Worm (Caenorhabditis elegans): Measurements from ENCODE around the gene cyp-25A1.

The cyp-25A1 gene

DNA sequence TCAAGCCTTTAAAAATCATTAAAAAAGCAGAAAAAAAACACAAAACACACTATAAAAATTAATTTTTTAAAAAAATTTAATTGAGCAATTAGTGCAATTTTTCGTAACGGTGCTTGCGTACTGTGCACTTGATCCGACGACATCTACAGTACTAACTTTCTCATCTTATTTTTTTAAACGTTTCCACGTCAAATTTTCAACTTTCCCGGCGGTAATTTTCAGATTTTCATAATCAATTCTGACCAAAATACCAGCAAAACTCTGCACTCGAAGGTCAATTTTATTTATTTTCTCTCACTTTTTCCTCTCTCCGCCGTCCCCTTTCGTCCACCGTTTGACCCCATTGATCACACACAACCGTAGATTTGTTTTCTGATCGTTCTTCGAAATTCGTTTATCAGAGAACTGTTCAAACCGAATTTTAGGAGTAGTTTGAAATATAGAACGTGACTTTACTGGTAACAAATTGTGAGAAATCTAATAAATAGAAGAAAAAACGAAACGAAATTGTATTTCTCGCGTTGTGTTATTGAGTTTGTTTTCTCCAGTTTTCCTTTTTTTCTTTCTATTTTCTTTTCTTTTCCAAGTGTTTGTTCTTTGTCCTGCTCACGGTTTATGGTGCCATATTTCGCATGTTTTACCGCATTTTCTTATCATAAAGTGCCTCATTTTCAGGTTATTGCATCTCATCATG is 31.6 kb downstream of the cyp-25A1 start, which contains the start of gene acs-19:
Gene acs-19 (plus strand): TSS at position 676 of the 694 bp plus-strand sequence.
- TF ChIP-seq nhr-21 (tag; optimal IDR thresholded peaks at IDR 0.05) (no peak), R02D3.7 (tag; optimal IDR thresholded peaks at IDR 0.05) (no peak), crh-2 (tag; optimal IDR thresholded peaks at IDR 0.05) (peak; percentile 32), nhr-237 (tag; optimal IDR thresholded peaks at IDR 0.05) (no peak), Y55F3AM.14 (GFP tag; optimal IDR thresholded peaks at IDR 0.05) (peak; percentile 25), sem-4 (tag; optimal IDR thresholded peaks at IDR 0.05) (peak; percentile 38), nhr-6 (tag; optimal IDR thresholded peaks at IDR 0.05) (peak; percentile 35), lsy-2 (tag; optimal IDR thresholded peaks at IDR 0.05) (peak in 1 of 2 experiments; percentile 35), nhr-11 (tag; optimal IDR thresholded peaks at IDR 0.05) (no peak), ztf-1 (GFP tag; conservative IDR thresholded peaks at IDR 0.05) (no peak), ztf-4 (tag; optimal IDR thresholded peaks at IDR 0.05) (peak; percentile 17), nhr-129 (tag; optimal IDR thresholded peaks at IDR 0.05) (peak; percentile 14), dmd-4 (tag; optimal IDR thresholded peaks at IDR 0.05) (no peak), C34F6.9 (tag; optimal IDR thresholded peaks at IDR 0.05) (peak; percentile 29), skn-1 (tag; optimal IDR thresholded peaks at IDR 0.05) (no peak), lin-13 (GFP tag; optimal IDR thresholded peaks at IDR 0.05) (peak; percentile 20)

DNA sequence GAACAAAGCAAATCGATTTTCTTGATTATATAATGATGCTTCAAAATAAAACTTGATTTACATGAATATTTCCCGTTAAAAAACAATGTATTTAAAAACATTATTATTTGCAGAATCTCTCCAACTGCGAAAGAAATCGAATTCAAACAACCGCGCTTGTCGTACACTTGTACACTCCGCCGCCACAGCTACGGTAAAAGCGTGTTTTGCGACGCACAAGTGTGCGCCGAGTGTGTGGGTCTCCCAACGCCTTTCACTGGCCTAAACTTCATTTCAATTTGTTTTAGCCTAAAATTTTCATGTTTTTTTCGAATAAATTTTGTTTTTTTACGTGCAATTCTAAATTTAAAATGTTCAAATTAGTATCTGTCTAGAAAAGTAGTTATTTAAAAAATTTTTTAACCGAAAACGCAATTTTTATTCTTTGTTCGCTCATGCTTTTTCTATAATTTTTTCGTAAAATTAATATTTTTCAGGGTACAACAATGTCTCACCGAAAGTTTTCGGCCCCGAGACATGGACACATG is 35.0 kb downstream of the cyp-25A1 start, which contains the start of gene rpl-3:
Gene rpl-3 (plus strand): TSS at position 477 of the 527 bp plus-strand sequence.
- peak; percentile 100 for TF ChIP-seq C34F6.9 (tag; optimal IDR thresholded peaks at IDR 0.05)
- peak; percentile 97 for TF ChIP-seq nhr-237 (tag; optimal IDR thresholded peaks at IDR 0.05)
- TF ChIP-seq ztf-1 (GFP tag; conservative IDR thresholded peaks at IDR 0.05) = peak; percentile 100
- peak; percentile 99 for TF ChIP-seq mab-5 (tag; optimal IDR thresholded peaks at IDR 0.05)
- TF ChIP-seq lsy-2 (tag; optimal IDR thresholded peaks at IDR 0.05) = peak; percentile 100
- TF ChIP-seq nhr-21 (tag; optimal IDR thresholded peaks at IDR 0.05) = peak; percentile 100
- peak; percentile 84 for TF ChIP-seq dmd-4 (tag; optimal IDR thresholded peaks at IDR 0.05)
- peak; percentile 100 for TF ChIP-seq ztf-4 (tag; optimal IDR thresholded peaks at IDR 0.05)
- TF ChIP-seq F13H6.1 (tag; optimal IDR thresholded peaks at IDR 0.05) = peak; percentile 100
- TF ChIP-seq sma-9 (GFP tag; optimal IDR thresholded peaks at IDR 0.05) = peak; percentile 100
- no peak for TF ChIP-seq sma-9 (tag; optimal IDR thresholded peaks at IDR 0.05)
- TF ChIP-seq gmeb-1 (tag; optimal IDR thresholded peaks at IDR 0.05) = peak; percentile 100
- TF ChIP-seq unc-62 (GFP tag; optimal IDR thresholded peaks at IDR 0.05) = peak; percentile 99
- TF ChIP-seq nhr-129 (tag; optimal IDR thresholded peaks at IDR 0.05) = peak; percentile 99
- peak; percentile 99 for TF ChIP-seq blmp-1 (tag; optimal IDR thresholded peaks at IDR 0.05; ENCODE audit: insufficient read depth)
- TF ChIP-seq aly-2 (tag; optimal IDR thresholded peaks at IDR 0.05) = peak; percentile 83
- TF ChIP-seq sem-4 (tag; optimal IDR thresholded peaks at IDR 0.05) = peak; percentile 100
- peak; percentile 86 for TF ChIP-seq ztf-11 (tag; optimal IDR thresholded peaks at IDR 0.05)
- peak; percentile 100 for TF ChIP-seq zag-1 (tag; optimal IDR thresholded peaks at IDR 0.05)
- TF ChIP-seq mdl-1 (tag; optimal IDR thresholded peaks at IDR 0.05) = peak; percentile 92 to 98
- TF ChIP-seq nhr-10 (tag; optimal IDR thresholded peaks at IDR 0.05) = peak; percentile 100
- peak; percentile 100 for TF ChIP-seq nhr-25 (tag; optimal IDR thresholded peaks at IDR 0.05)
- peak; percentile 86 for TF ChIP-seq lin-39 (tag; optimal IDR thresholded peaks at IDR 0.05)
- peak; percentile 100 for TF ChIP-seq unc-55 (GFP tag; optimal IDR thresholded peaks at IDR 0.05)
- TF ChIP-seq lin-13 (GFP tag; optimal IDR thresholded peaks at IDR 0.05) = peak; percentile 100
- peak; percentile 82 for TF ChIP-seq elt-3 (tag; optimal IDR thresholded peaks at IDR 0.05)
- peak; percentile 96 for TF ChIP-seq skn-1 (tag; optimal IDR thresholded peaks at IDR 0.05)
- peak; percentile 100 for TF ChIP-seq egl-27 (tag; optimal IDR thresholded peaks at IDR 0.05)
- peak; percentile 100 for TF ChIP-seq nhr-6 (tag; optimal IDR thresholded peaks at IDR 0.05)
- peak; percentile 100 for TF ChIP-seq fos-1 (tag; optimal IDR thresholded peaks at IDR 0.05)
- TF ChIP-seq nhr-12 (tag; optimal IDR thresholded peaks at IDR 0.05) = peak; percentile 86
- peak; percentile 93 for TF ChIP-seq nhr-11 (tag; optimal IDR thresholded peaks at IDR 0.05)
- TF ChIP-seq nhr-23 (tag; optimal IDR thresholded peaks at IDR 0.05) = peak; percentile 82
- TF ChIP-seq peb-1 (tag; optimal IDR thresholded peaks at IDR 0.05) = no peak
- peak; percentile 100 for TF ChIP-seq crh-2 (tag; optimal IDR thresholded peaks at IDR 0.05)
- TF ChIP-seq Y55F3AM.14 (GFP tag; optimal IDR thresholded peaks at IDR 0.05) = peak; percentile 100
- TF ChIP-seq sma-3 (GFP tag; optimal IDR thresholded peaks at IDR 0.05) = peak; percentile 100
- peak; percentile 95 for TF ChIP-seq ZK546.5 (tag; optimal IDR thresholded peaks at IDR 0.05)
- TF ChIP-seq elt-1 (tag; optimal IDR thresholded peaks at IDR 0.05) = peak; percentile 83
- TF ChIP-seq mbf-1 (tag; optimal IDR thresholded peaks at IDR 0.05) = peak; percentile 72
- peak; percentile 90 for TF ChIP-seq R02D3.7 (tag; optimal IDR thresholded peaks at IDR 0.05)
- TF ChIP-seq snpc-4 (tag; optimal IDR thresholded peaks at IDR 0.05) = peak; percentile 96
- TF ChIP-seq ceh-16 (tag; optimal IDR thresholded peaks at IDR 0.05) = peak; percentile 100
- TF ChIP-seq alr-1 (tag; optimal IDR thresholded peaks at IDR 0.05) = no peak
- peak; percentile 98 for TF ChIP-seq unc-39 (tag; optimal IDR thresholded peaks at IDR 0.05)
- TF ChIP-seq ama-1 (optimal IDR thresholded peaks at IDR 0.05) = peak; percentile 94
- TF ChIP-seq nhr-77 (tag; optimal IDR thresholded peaks at IDR 0.05) = peak; percentile 99
- TF ChIP-seq ceh-82 (tag; optimal IDR thresholded peaks at IDR 0.05) = peak; percentile 100
